Worm (Caenorhabditis elegans) whole organism, young adult: ENCODE data around the gene cex-1.
A peak's percentile ranks its signal among the peaks of the same experiment; 100 is the strongest.

Source experiments
- B0035.1 ChIP-seq: sonication (generic microtip); optimal IDR thresholded peaks from 2 replicates; lab custom pipeline; 2016; ENCODE audit warnings: missing genetic modification characterization, mild to moderate bottlenecking, missing compliant biosample characterization, missing genotype, missing genetic modification reagents
- F33H1.4 ChIP-seq: fragments of 200-800 bp; sonication (Bioruptor generic); IDR thresholded peaks from 2 replicates; pipeline ENCODE4 v1.3.6; 2022; ENCODE audit warnings: missing genetic modification reagents, missing genetic modification characterization, missing compliant biosample characterization
- Y56A3A.18 ChIP-seq: fragments of 200-800 bp; sonication (Bioruptor generic); IDR thresholded peaks from 2 replicates; pipeline ENCODE4 v1.3.6; 2022; ENCODE audit warnings: missing genetic modification reagents, missing genetic modification characterization, missing compliant biosample characterization
- Y79H2A.3 ChIP-seq: fragments of 200-800 bp; sonication (Bioruptor generic); conservative IDR thresholded peaks from 2 replicates; pipeline ENCODE4 v1.3.6; 2022; ENCODE audit warnings: missing genetic modification reagents, missing genetic modification characterization, missing compliant biosample characterization
- ama-1 ChIP-seq, 3 experiments: fragments of 150-350 bp in 1 of 3; sonication (generic microtip) in 2 of 3; optimal IDR thresholded peaks; 2 replicates each; lab custom pipeline; 2014 to 2018; ENCODE audit warnings: missing biosample characterization in 2 of 3, missing genetic modification characterization in 2 of 3, missing genetic modification reagents in 2 of 3
- attf-5 ChIP-seq: fragments of 200-800 bp; sonication (Bioruptor generic); optimal IDR thresholded peaks from 2 replicates; lab custom pipeline; 2018; ENCODE audit warnings: mild to moderate bottlenecking, missing genetic modification characterization, missing compliant biosample characterization
- bed-1 ChIP-seq: fragments of 200-800 bp; sonication (Bioruptor generic); IDR thresholded peaks from 2 replicates; pipeline ENCODE4 v1.3.6; 2022; ENCODE audit warnings: missing genetic modification reagents, missing genetic modification characterization, missing compliant biosample characterization
- cebp-1 ChIP-seq, 2 experiments: fragments of 200-800 bp in 1 of 2; sonication (Bioruptor generic) in 1 of 2; sonication (generic microtip) in 1 of 2; IDR thresholded peaks in 1 of 2; optimal IDR thresholded peaks in 1 of 2; 2 replicates each; pipeline versions ENCODE4 v1.3.6 to Lab custom; 2017 to 2022; ENCODE audit warnings: missing compliant biosample characterization in 2 of 2, missing genetic modification characterization in 2 of 2, mild to moderate bottlenecking in 1 of 2, missing genetic modification reagents in 1 of 2, moderate library complexity in 1 of 2
- ceh-100 ChIP-seq: fragments of 200-800 bp; sonication (Bioruptor generic); IDR thresholded peaks from 2 replicates; pipeline ENCODE4 v1.3.6; 2022; ENCODE audit warnings: missing genetic modification reagents, missing genetic modification characterization, missing compliant biosample characterization
- ceh-40 ChIP-seq: fragments of 200-800 bp; sonication (Bioruptor generic); IDR thresholded peaks from 2 replicates; pipeline ENCODE4 v1.3.6; 2022; ENCODE audit warnings: missing genetic modification characterization, missing compliant biosample characterization
- ceh-91 ChIP-seq: fragments of 200-800 bp; sonication (Bioruptor generic); IDR thresholded peaks from 2 replicates; pipeline ENCODE4 v1.3.6; 2022; ENCODE audit warnings: missing genetic modification reagents, missing genetic modification characterization, missing compliant biosample characterization
- die-1 ChIP-seq: sonication (generic microtip); optimal IDR thresholded peaks from 2 replicates; lab custom pipeline; 2016; ENCODE audit warnings: missing genotype, mild to moderate bottlenecking, missing genetic modification characterization, missing compliant biosample characterization
- dpff-1 ChIP-seq: sonication (generic microtip); optimal IDR thresholded peaks from 2 replicates; lab custom pipeline; 2017; ENCODE audit warnings: mild to moderate bottlenecking, missing genetic modification characterization, missing compliant biosample characterization
- ekl-4 ChIP-seq: fragments of 200-800 bp; sonication (Bioruptor generic); IDR thresholded peaks from 2 replicates; pipeline ENCODE4 v1.3.6; 2022; ENCODE audit warnings: missing genetic modification reagents, missing genetic modification characterization, missing compliant biosample characterization
- fkh-3 ChIP-seq: sonication (generic microtip); optimal IDR thresholded peaks from 2 replicates; lab custom pipeline; 2016; ENCODE audit warnings: mild to moderate bottlenecking, missing genetic modification characterization, missing compliant biosample characterization
- hlh-12 ChIP-seq: sonication (generic microtip); optimal IDR thresholded peaks from 2 replicates; lab custom pipeline; 2016; ENCODE audit warnings: missing genetic modification characterization, missing compliant biosample characterization
- hmg-1.2 ChIP-seq: fragments of 200-800 bp; sonication (Bioruptor generic); IDR thresholded peaks from 2 replicates; pipeline ENCODE4 v1.3.6; 2022; ENCODE audit warnings: missing genetic modification reagents, missing genetic modification characterization, missing compliant biosample characterization
- hmg-20 ChIP-seq: fragments of 200-800 bp; sonication (Bioruptor generic); IDR thresholded peaks from 2 replicates; pipeline ENCODE4 v1.3.6; 2022; ENCODE audit warnings: missing genetic modification reagents, missing genetic modification characterization, missing compliant biosample characterization
- hrde-1 ChIP-seq: sonication (generic microtip); optimal IDR thresholded peaks from 2 replicates; lab custom pipeline; 2016; ENCODE audit warnings: missing genetic modification characterization, mild to moderate bottlenecking, missing compliant biosample characterization, moderate library complexity, missing genotype, missing genetic modification reagents, borderline replicate concordance
- let-526 ChIP-seq: fragments of 200-800 bp; sonication (Bioruptor generic); IDR thresholded peaks from 2 replicates; pipeline ENCODE4 v1.3.6; 2022; ENCODE audit warnings: missing genetic modification reagents, missing genetic modification characterization, missing compliant biosample characterization
- lir-1 ChIP-seq: fragments of 200-800 bp; sonication (Bioruptor generic); conservative IDR thresholded peaks from 2 replicates; pipeline ENCODE4 v1.3.6; 2022; ENCODE audit warnings: missing genetic modification reagents, missing genetic modification characterization, missing compliant biosample characterization
- lsl-1 ChIP-seq: fragments of 200-800 bp; sonication (Bioruptor generic); optimal IDR thresholded peaks from 2 replicates; lab custom pipeline; 2018; ENCODE audit warnings: mild to moderate bottlenecking, missing genetic modification characterization, moderate library complexity, missing compliant biosample characterization
- madf-3 ChIP-seq: fragments of 200-800 bp; sonication (Bioruptor generic); IDR thresholded peaks from 2 replicates; pipeline ENCODE4 v1.3.6; 2022; ENCODE audit warnings: missing genetic modification reagents, missing genetic modification characterization, missing compliant biosample characterization
- nfya-1 ChIP-seq: sonication (generic microtip); optimal IDR thresholded peaks from 2 replicates; lab custom pipeline; 2017; ENCODE audit warnings: antibody characterized with exemption, missing compliant biosample characterization, missing genetic modification characterization, borderline replicate concordance; ENCODE audit not compliant: insufficient read depth
- nhr-120 ChIP-seq: fragments of 200-800 bp; sonication (Bioruptor generic); IDR thresholded peaks from 2 replicates; pipeline ENCODE4 v1.3.6; 2022; ENCODE audit warnings: missing genetic modification characterization, missing compliant biosample characterization
- nhr-179 ChIP-seq: sonication (generic microtip); optimal IDR thresholded peaks from 2 replicates; lab custom pipeline; 2016; ENCODE audit warnings: mild to moderate bottlenecking, missing genetic modification characterization, missing compliant biosample characterization
- pbrm-1 ChIP-seq: fragments of 200-800 bp; sonication (Bioruptor generic); IDR thresholded peaks from 2 replicates; pipeline ENCODE4 v1.3.6; 2022; ENCODE audit warnings: missing genetic modification reagents, missing genetic modification characterization, missing compliant biosample characterization
- pha-4 ChIP-seq: fragments of 150-350 bp; sonication (generic microtip); optimal IDR thresholded peaks from 2 replicates; lab custom pipeline; 2014; ENCODE audit warnings: missing biosample characterization, missing genetic modification reagents, missing genetic modification characterization
- unc-130 ChIP-seq: sonication (generic microtip); optimal IDR thresholded peaks from 2 replicates; lab custom pipeline; 2016; ENCODE audit warnings: missing genetic modification reagents, missing genetic modification characterization, missing compliant biosample characterization
- xnd-1 ChIP-seq: sonication (generic microtip); optimal IDR thresholded peaks from 2 replicates; lab custom pipeline; 2016; ENCODE audit warnings: missing genotype, missing genetic modification reagents, missing genetic modification characterization, missing compliant biosample characterization
- zfh-2 ChIP-seq: fragments of 200-800 bp; sonication (Bioruptor generic); conservative IDR thresholded peaks from 2 replicates; pipeline ENCODE4 v1.3.6; 2022; ENCODE audit warnings: missing genetic modification reagents, missing genetic modification characterization, missing compliant biosample characterization
- ztf-25 ChIP-seq: fragments of 200-800 bp; sonication (Bioruptor generic); IDR thresholded peaks from 2 replicates; pipeline ENCODE4 v1.3.6; 2022; ENCODE audit warnings: missing genetic modification reagents, missing genetic modification characterization, missing compliant biosample characterization
- ztf-3 ChIP-seq: fragments of 200-800 bp; sonication (Bioruptor generic); optimal IDR thresholded peaks from 2 replicates; lab custom pipeline; 2018; ENCODE audit warnings: mild to moderate bottlenecking, missing genetic modification characterization, missing compliant biosample characterization

Gene cex-1

DNA sequence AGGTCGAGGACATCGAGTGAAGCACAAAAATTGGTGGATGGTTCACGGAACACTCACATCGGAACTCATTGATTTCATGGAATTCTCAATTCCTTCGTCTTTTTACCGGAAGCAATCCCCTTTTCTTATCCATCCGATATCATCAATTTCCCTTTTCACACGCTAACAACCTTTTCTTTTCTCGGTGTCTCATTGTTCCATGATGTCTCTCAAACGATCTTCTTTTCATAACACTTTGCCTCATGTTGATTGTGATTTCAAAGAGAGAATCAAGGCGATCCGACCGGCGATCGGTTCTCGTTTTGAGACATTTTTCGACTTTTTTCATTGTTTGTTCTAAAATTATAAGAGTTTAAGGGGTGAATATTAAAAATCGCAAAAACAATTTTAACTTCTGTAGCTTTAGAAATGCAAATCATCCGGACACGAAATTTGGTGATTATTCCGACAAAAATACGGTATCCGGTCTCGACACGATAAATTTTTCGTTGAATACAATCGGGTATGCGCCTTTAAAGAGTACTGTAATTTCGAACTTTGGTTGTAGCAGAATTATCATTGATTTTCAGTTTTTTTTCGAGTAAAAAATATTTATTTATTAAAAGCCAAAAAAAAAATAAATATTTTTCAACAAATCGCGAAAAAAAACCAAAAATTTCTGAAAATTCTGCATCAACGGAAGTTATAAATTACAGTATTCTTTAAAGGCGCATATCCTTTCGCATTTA is 11.4 kb downstream of the cex-1 start:
- TF ChIP-seq xnd-1 (peak; percentile 39), F33H1.4 (GFP tag; lab: Robert Waterston, UW) (peak; percentile 57; the same call in 1 of the 2 replicates), Y56A3A.18 (no peak), fkh-3 (no peak), madf-3 (GFP tag; lab: Robert Waterston, UW) (0 out of 2 replicates have a peak, but pooled peaks have one; percentile 46), pha-4 (tag; lab: Kevin White, UChicago) (no peak), hrde-1 (no peak), attf-5 (no peak), lsl-1 (peak; percentile 80)
- TF ChIP-seq, all 124 proteins: peak for 4

DNA sequence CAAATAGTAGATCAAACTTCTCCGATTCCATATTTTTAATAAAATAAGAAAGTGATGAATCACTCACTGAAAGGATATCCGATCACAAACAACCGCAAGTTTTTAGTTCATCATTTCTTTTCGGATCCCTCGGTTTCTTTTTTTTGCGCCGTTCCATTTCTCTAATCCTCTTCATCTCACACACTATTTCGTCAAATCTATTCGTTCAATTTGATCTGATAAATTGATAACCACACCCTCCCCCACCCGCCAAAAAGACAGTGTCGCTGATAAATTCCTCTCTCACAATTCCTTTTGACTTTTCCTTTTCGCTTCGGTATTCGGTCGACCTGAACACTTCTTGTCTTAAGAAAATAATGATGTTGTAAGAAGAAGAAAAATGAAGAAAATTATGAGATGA is 12.1 kb downstream of the cex-1 start:
- TF ChIP-seq nfya-1 (tag; lab: Kevin White, UChicago) (no peak), Y79H2A.3 (no peak), hmg-1.2 (GFP tag; lab: Robert Waterston, UW) (peak; percentile 87), die-1 (tag; lab: Kevin White, UChicago) (no peak)

DNA sequence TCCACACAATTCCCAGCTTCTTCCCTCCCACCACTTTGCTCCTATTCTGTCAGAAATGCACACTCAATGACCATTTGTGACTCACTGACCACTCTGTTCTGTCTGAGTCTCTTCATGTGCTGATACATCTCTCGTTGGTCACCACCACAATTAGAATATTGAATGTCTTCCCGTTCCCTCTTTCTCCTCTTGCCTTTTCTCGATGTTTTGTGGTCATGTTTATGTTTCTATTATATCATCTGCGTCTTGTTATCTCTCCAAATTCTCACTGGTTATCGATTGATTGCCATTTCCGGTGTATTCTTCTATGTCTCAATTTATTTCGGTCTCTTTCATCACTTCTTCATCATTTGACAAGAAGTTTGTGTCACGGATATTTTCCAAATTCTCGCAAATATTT is 13.4 kb downstream of the cex-1 start:
- TF ChIP-seq ztf-25 (GFP tag; lab: Robert Waterston, UW) (no peak), zfh-2 (GFP tag; lab: Robert Waterston, UW) (no peak), bed-1 (GFP tag; lab: Robert Waterston, UW) (no peak), nhr-120 (GFP tag; lab: Robert Waterston, UW) (no peak), nhr-179 (no peak), hmg-20 (GFP tag; lab: Robert Waterston, UW) (no peak), ama-1 (optimal IDR thresholded peaks at IDR 0.05; lab: Kevin White, UChicago) (no peak), ama-1 (GFP tag; optimal IDR thresholded peaks at IDR 0.05; lab: Kevin White, UChicago) (no peak), unc-130 (GFP tag; lab: Kevin White, UChicago) (no peak), F33H1.4 (GFP tag; lab: Robert Waterston, UW) (no peak), ceh-40 (GFP tag; lab: Robert Waterston, UW) (no peak), dpff-1 (tag; lab: Kevin White, UChicago) (no peak), let-526 (GFP tag; lab: Robert Waterston, UW) (no peak), ceh-100 (no peak), ekl-4 (GFP tag; lab: Robert Waterston, UW) (no peak), attf-5 (no peak), hlh-12 (no peak), ceh-91 (GFP tag; lab: Robert Waterston, UW) (no peak), ztf-3 (GFP tag; lab: Kevin White, UChicago) (no peak), B0035.1 (tag; lab: Kevin White, UChicago) (no peak), lir-1 (GFP tag; lab: Robert Waterston, UW) (no peak)

DNA sequence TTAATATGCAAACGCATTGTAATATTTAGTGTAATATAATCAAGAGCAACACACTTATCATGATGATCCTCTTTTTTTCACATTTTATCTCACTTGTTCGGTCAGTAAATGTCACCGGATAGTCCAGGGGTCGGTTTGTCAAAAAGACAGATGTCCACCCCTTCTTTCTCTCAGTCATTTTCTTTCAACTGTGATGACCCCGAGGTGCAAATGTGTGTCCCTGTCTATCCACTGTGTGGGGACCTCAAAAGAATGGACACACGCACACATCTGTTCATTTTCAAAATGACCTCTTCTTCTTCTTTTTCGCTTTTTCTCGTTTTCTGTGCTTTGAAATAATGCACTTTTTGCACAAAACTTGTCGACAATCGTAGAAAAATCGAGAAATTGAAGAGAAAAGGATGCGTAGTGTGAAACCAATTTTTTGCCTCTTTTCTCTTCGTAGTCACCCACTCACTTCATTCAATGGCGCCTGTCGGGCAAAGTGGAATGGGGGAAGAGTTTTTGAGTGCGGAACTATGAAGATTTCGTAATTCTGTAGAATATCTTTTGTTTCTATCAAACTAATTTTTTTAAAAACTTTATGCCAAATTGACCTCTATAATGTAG is 16.3 kb downstream of the cex-1 start:
- TF ChIP-seq cebp-1 (GFP tag; IDR thresholded peaks at IDR 0.05; lab: Robert Waterston, UW) (no peak), cebp-1 (tag; optimal IDR thresholded peaks at IDR 0.05; lab: Kevin White, UChicago) (peak; percentile 70), pbrm-1 (GFP tag; lab: Robert Waterston, UW) (no peak)
